Worm (Caenorhabditis elegans) whole organism, mixed stage, embryonic: ENCODE results near the gene F35F10.13.

Experiments used
- elt-1 ChIP-seq: sonication (generic microtip); optimal IDR thresholded peaks from 2 replicates; lab custom pipeline; 2017; ENCODE audit warnings: missing genetic modification characterization, mild to moderate bottlenecking, missing compliant biosample characterization, antibody characterized with exemption, moderate library complexity, borderline replicate concordance; ENCODE audit not compliant: insufficient read depth
- nhr-28 ChIP-seq: fragments of 150-350 bp; optimal IDR thresholded peaks from 2 replicates; lab custom pipeline; 2014; ENCODE audit warnings: missing biosample characterization, missing genetic modification characterization
- snpc-4 ChIP-seq: fragments of 150-350 bp; optimal IDR thresholded peaks from 2 replicates; lab custom pipeline; 2014; ENCODE audit warnings: missing biosample characterization, missing genetic modification characterization

DNA sequence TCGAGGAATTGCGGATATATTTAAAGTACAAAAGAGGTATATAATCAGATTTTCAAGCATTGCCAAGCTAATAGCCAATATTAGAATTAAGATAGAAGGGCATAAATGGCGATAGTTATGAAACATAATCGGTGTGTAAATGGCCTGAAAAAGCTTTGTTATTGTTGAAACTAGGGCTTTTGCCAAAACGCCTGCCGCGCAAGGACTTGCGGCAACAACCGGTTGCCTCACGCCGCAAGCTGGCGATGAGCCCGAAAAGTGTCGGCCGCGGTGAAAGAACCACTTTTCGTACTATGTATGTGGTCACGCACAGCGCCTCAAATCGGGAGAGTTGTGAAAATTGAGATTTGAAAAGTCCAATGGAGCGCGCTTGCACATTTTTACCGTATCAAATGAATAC lies 19.4 kb downstream of the F35F10.13 start:
- TF ChIP-seq elt-1 (tag; lab: Kevin White, UChicago) (no peak), nhr-28 (tag; lab: Kevin White, UChicago) (no peak), snpc-4 (no peak)
